Fruit fly (Drosophila melanogaster): ENCODE data around the gene Neb-cGP.

The Neb-cGP gene

DNA sequence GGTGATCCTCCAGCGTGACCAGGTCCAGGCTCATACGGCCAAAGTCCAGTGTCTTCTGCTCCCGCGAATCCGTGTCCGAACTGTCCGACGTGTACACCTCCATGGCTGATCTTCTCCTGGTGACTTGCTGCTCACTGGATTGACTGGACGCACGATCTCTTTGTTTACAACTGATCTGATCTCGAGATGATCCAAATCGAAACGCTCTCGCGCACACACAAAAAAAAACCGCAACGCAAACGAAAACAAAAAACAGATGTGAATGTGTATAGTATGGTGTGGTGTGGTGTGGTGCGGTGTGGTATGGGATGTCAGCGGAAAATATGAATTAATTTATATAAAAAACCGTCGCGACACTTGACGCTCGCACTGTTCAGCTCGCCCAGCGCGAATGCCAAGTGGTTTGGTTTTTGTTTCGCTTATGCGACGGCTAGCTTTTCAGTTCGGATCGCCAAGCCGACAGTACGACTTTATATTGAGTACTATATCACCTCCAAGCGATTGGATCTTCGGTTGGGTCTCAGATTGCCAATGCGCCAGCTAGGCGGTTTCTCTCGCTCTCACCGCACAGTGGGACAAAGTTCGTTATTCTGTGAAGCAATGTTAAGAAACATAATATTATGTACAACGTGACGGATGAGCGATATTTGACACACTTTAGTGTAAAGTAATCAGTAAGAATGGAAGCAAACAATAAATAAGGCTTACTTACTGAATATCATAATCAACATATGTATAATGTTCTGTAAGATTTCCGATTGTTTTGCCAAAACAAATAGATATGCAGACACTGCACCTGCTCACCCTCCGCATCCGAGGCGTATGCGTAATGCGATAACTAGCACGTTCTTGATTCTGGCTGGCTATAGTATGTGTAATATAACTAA is 25.9 kb downstream of the Neb-cGP start (continued):
- TF ChIP-seq usp (GFP tag; optimal IDR thresholded peaks at IDR 0.05) = no peak
- no peak for TF ChIP-seq CG12744 (GFP tag; optimal IDR thresholded peaks at IDR 0.05)
- no peak for TF ChIP-seq prd (optimal IDR thresholded peaks at IDR 0.05)
- TF ChIP-seq prd (GFP tag; IDR thresholded peaks at IDR 0.05) = peak; percentile 62; the same call in 2 of the 3 replicates
- TF ChIP-seq CG9817 (tag; optimal IDR thresholded peaks at IDR 0.05) = peak; percentile 55
- TF ChIP-seq CG11398 (GFP tag; optimal IDR thresholded peaks at IDR 0.05) = no peak
- TF ChIP-seq stc (GFP tag; IDR thresholded peaks at IDR 0.05) = peak; percentile 43
- TF ChIP-seq CG7372 (GFP tag; IDR thresholded peaks at IDR 0.05) = peak; percentile 76
- TF ChIP-seq bigmax (GFP tag; optimal IDR thresholded peaks at IDR 0.05) = no peak
- TF ChIP-seq CG7745 (tag; optimal IDR thresholded peaks at IDR 0.05) = no peak
- no peak for TF ChIP-seq Hr39 (optimal IDR thresholded peaks at IDR 0.05)
- TF ChIP-seq CG17186 (GFP tag; optimal IDR thresholded peaks at IDR 0.05) = no peak
- peak; percentile 29 for TF ChIP-seq CG10147 (GFP tag; optimal IDR thresholded peaks at IDR 0.05)
- peak; percentile 50 for TF ChIP-seq Ada2b (GFP tag; IDR thresholded peaks at IDR 0.05)
- peak; percentile 23 for TF ChIP-seq Camta (GFP tag; optimal IDR thresholded peaks at IDR 0.05)
- TF ChIP-seq fd64A (GFP tag; optimal IDR thresholded peaks at IDR 0.05) = no peak
- TF ChIP-seq Elba2 (GFP tag; optimal IDR thresholded peaks at IDR 0.05) = no peak
- TF ChIP-seq CG15073 (GFP tag; optimal IDR thresholded peaks at IDR 0.05) = no peak
- no peak for TF ChIP-seq dati (GFP tag; IDR thresholded peaks at IDR 0.05)
- 0 out of 3 replicates have a peak, but pooled peaks have one; percentile 15 for TF ChIP-seq C15 (GFP tag; IDR thresholded peaks at IDR 0.05)
- no peak for TF ChIP-seq unc-4 (GFP tag; IDR thresholded peaks at IDR 0.05; ENCODE audit: partially characterized antibody)
- TF ChIP-seq Oaz (GFP tag; IDR thresholded peaks at IDR 0.05) = 0 out of 2 replicates have a peak, but pooled peaks have one; percentile 26
- TF ChIP-seq odd (GFP tag; optimal IDR thresholded peaks at IDR 0.05) = peak; percentile 49
- no peak for TF ChIP-seq CG12942 (GFP tag; optimal IDR thresholded peaks at IDR 0.05)
- TF ChIP-seq tgo (GFP tag; IDR thresholded peaks at IDR 0.05) = peak; percentile 47; the same call in 1 of the 3 replicates
- no peak for TF ChIP-seq z (GFP tag; IDR thresholded peaks at IDR 0.05)
- TF ChIP-seq CG8281 (tag; optimal IDR thresholded peaks at IDR 0.05) = peak; percentile 28
- no peak for TF ChIP-seq Opbp (GFP tag; IDR thresholded peaks at IDR 0.05; ENCODE audit: partially characterized antibody)
- TF ChIP-seq CG3281 (GFP tag; optimal IDR thresholded peaks at IDR 0.05) = peak; percentile 80
- TF ChIP-seq vnd (GFP tag; IDR thresholded peaks at IDR 0.05; ENCODE audit: partially characterized antibody) = no peak
- TF ChIP-seq otp (GFP tag; IDR thresholded peaks at IDR 0.05) = no peak
- TF ChIP-seq tup (GFP tag; optimal IDR thresholded peaks at IDR 0.05) = peak; percentile 6
- TF ChIP-seq CG1529 (GFP tag; optimal IDR thresholded peaks at IDR 0.05) = no peak
- TF ChIP-seq pho (GFP tag; optimal IDR thresholded peaks at IDR 0.05) = peak; percentile 60
- peak; percentile 44 for TF ChIP-seq grn (GFP tag; optimal IDR thresholded peaks at IDR 0.05)
- no peak for TF ChIP-seq CG14710 (tag; optimal IDR thresholded peaks at IDR 0.05)
- TF ChIP-seq CG7839 (tag; optimal IDR thresholded peaks at IDR 0.05) = peak; percentile 80
- TF ChIP-seq CG18476 (GFP tag; optimal IDR thresholded peaks at IDR 0.05) = peak; percentile 39
- TF ChIP-seq vfl (GFP tag; optimal IDR thresholded peaks at IDR 0.05) = peak; percentile 37
- TF ChIP-seq CG15269 (tag; optimal IDR thresholded peaks at IDR 0.05) = peak; percentile 79
- TF ChIP-seq disco-r (GFP tag; optimal IDR thresholded peaks at IDR 0.05) = no peak
- TF ChIP-seq Drgx (GFP tag; IDR thresholded peaks at IDR 0.05) = peak; percentile 76
- peak; percentile 32 for TF ChIP-seq eyg (GFP tag; optimal IDR thresholded peaks at IDR 0.05)
- no peak for TF ChIP-seq CG9797 (GFP tag; optimal IDR thresholded peaks at IDR 0.05)
- no peak for TF ChIP-seq CG10431 (GFP tag; optimal IDR thresholded peaks at IDR 0.05)
- no peak for TF ChIP-seq CG11723 (GFP tag; optimal IDR thresholded peaks at IDR 0.05)
- TF ChIP-seq CG3065 (GFP tag; optimal IDR thresholded peaks at IDR 0.05) = no peak
- peak; percentile 49 for TF ChIP-seq zfh2 (GFP tag; optimal IDR thresholded peaks at IDR 0.05)
- no peak for TF ChIP-seq CkIIα-i1 (GFP tag; IDR thresholded peaks at IDR 0.05)
- TF ChIP-seq CG7271 (tag; optimal IDR thresholded peaks at IDR 0.05) = no peak
